Fruit fly (Drosophila melanogaster): ENCODE results near the gene CG7601.
A peak's percentile ranks its signal among the peaks of the same experiment; 100 is the strongest.

Gene CG7601

DNA sequence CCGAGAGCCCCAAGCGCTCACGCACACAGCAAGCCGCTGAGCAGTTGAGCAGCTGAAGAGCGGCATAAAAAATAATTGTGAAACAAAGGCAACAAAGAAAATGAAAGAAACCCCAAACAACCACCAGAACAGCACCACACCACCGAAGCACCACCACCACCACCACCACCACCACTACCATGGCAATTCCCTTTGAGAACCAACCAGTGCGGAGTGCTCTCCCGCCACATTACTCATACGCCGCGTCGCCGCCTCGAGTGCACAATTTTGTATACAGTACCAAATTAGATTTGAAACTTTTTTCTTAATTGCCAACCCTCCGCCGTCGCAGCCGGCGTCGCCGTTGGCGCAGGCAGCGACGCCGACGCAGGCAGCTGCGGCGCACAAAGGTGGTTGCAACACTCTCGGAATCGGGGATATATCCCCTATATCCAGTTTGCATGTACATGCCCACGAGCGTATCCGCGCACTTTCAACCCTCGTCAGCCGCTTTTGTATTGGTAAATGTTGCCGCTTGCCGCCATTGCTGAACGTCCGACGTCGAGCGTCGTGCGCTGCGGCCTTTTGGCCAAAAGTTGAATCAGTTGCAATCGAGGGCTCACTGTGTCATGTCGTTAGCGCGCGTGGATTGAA, 44.4 kb downstream of the CG7601 start, which contains the start of gene dmrt99B:
dmrt99B (plus strand) TSS at position 583 of the 633 bp plus-strand sequence.
- TF ChIP-seq CrebA (GFP tag; optimal IDR thresholded peaks at IDR 0.05; ENCODE audit: borderline replicate concordance) = no peak
- TF ChIP-seq Dfd (GFP tag; optimal IDR thresholded peaks at IDR 0.05) = peak; percentile 23
- TF ChIP-seq Rel (GFP tag; optimal IDR thresholded peaks at IDR 0.05) = no peak
- no peak for TF ChIP-seq Rel (tag; optimal IDR thresholded peaks at IDR 0.05)
- TF ChIP-seq lola (GFP tag; optimal IDR thresholded peaks at IDR 0.05) = no peak

DNA sequence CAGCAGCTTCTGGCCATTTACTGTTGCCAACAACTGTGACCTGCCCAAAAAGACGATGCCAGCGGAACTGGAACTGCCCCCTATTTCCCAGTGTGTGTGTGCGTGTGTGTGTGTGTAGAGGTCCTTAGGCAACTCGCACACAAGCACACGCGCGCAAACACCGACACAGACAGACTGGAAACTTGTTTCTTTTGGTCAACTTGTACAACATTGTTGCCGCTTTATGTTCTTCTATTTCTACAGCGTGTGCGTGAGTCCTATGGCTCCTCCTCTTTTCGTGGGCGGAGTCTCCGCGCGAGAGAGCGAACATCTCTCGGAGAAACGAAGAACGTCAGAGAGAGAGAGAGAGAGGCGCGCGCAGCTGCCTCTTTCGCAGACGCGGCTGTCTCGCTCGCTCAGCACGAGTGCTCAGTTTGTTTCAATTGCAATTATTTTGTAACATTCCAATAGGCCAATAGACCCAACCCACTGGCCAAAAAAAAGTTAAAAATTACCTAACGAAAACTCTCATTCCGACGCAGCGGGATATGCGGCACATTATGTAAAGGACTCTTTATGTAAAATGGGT, 45.5 kb downstream of the CG7601 start:
- no peak for TF ChIP-seq Rel (GFP tag; optimal IDR thresholded peaks at IDR 0.05)
- TF ChIP-seq Rel (tag; optimal IDR thresholded peaks at IDR 0.05) = no peak
- TF ChIP-seq Dif (GFP tag; optimal IDR thresholded peaks at IDR 0.05; ENCODE audit: partially characterized antibody) = peak; percentile 89
- peak; percentile 80 to 89 for TF ChIP-seq dl (GFP tag; optimal IDR thresholded peaks at IDR 0.05; ENCODE audit: insufficient read depth in 1 of 2, partially characterized antibody in 2 of 2)
- no peak for TF ChIP-seq Hnf4 (GFP tag; optimal IDR thresholded peaks at IDR 0.05)
- no peak for TF ChIP-seq CrebA (GFP tag; optimal IDR thresholded peaks at IDR 0.05; ENCODE audit: borderline replicate concordance)
- peak; percentile 57 for TF ChIP-seq Vsx2 (GFP tag; optimal IDR thresholded peaks at IDR 0.05; ENCODE audit: partially characterized antibody)
- no peak for TF ChIP-seq tai (GFP tag; optimal IDR thresholded peaks at IDR 0.05)
- no peak for TF ChIP-seq brk (GFP tag; optimal IDR thresholded peaks at IDR 0.05)
- TF ChIP-seq foxo (GFP tag; optimal IDR thresholded peaks at IDR 0.05) = no peak
- no peak for TF ChIP-seq sage (GFP tag; optimal IDR thresholded peaks at IDR 0.05)
- TF ChIP-seq dmrt93B (GFP tag; optimal IDR thresholded peaks at IDR 0.05) = no peak
- TF ChIP-seq Hr78 (GFP tag; optimal IDR thresholded peaks at IDR 0.05) = no peak
- TF ChIP-seq Sp1 (GFP tag; optimal IDR thresholded peaks at IDR 0.05) = no peak
- no peak for TF ChIP-seq h (GFP tag; optimal IDR thresholded peaks at IDR 0.05)
- no peak for TF ChIP-seq HLH106 (tag; optimal IDR thresholded peaks at IDR 0.05)
- no peak for TF ChIP-seq sv (GFP tag; optimal IDR thresholded peaks at IDR 0.05)
- TF ChIP-seq lola (GFP tag; optimal IDR thresholded peaks at IDR 0.05) = no peak
- no peak for TF ChIP-seq Dfd (GFP tag; optimal IDR thresholded peaks at IDR 0.05)
- no peak for TF ChIP-seq dsf (GFP tag; optimal IDR thresholded peaks at IDR 0.05; ENCODE audit: borderline replicate concordance)
- TF ChIP-seq Myc (optimal IDR thresholded peaks at IDR 0.05) = no peak
- no peak for TF ChIP-seq ey (GFP tag; optimal IDR thresholded peaks at IDR 0.05)
- TF ChIP-seq Jra (GFP tag; optimal IDR thresholded peaks at IDR 0.05) = no peak
- TF ChIP-seq br (GFP tag; optimal IDR thresholded peaks at IDR 0.05) = no peak

DNA sequence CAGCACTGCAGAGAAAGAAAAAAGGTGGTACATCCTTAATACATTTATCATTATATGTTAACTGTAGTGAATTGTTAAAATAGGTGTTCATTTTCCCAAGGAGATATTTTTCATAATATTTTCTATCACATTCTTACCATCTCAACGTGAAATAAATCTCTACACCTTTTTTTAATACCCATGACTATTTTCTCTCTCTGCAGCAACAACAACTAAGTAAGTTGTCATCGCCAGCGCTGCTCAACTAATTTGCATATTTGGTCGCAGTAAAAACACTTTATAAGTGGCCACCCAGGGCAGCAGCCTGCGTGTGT, 46.0 kb downstream of the CG7601 start:
- TF ChIP-seq dl (GFP tag; optimal IDR thresholded peaks at IDR 0.05; ENCODE audit: insufficient read depth in 1 of 2, partially characterized antibody in 2 of 2) = no peak
- TF ChIP-seq tai (GFP tag; optimal IDR thresholded peaks at IDR 0.05) = no peak
- no peak for TF ChIP-seq CG32264 (GFP tag; optimal IDR thresholded peaks at IDR 0.05)
- no peak for TF ChIP-seq Mio (GFP tag; optimal IDR thresholded peaks at IDR 0.05)
- no peak for TF ChIP-seq dsf (GFP tag; optimal IDR thresholded peaks at IDR 0.05; ENCODE audit: borderline replicate concordance)
- no peak for TF ChIP-seq lola (GFP tag; optimal IDR thresholded peaks at IDR 0.05)
- TF ChIP-seq brk (GFP tag; optimal IDR thresholded peaks at IDR 0.05) = no peak
- TF ChIP-seq Hr83 (GFP tag; optimal IDR thresholded peaks at IDR 0.05; ENCODE audit: poor library complexity, severe bottlenecking) = no peak
- TF ChIP-seq GATAd (GFP tag; optimal IDR thresholded peaks at IDR 0.05) = no peak
- peak; percentile 23 for TF ChIP-seq rgr (GFP tag; optimal IDR thresholded peaks at IDR 0.05)
- no peak for TF ChIP-seq Abd-B (GFP tag; optimal IDR thresholded peaks at IDR 0.05)
- TF ChIP-seq N (GFP tag; optimal IDR thresholded peaks at IDR 0.05) = no peak
- TF ChIP-seq Dif (GFP tag; optimal IDR thresholded peaks at IDR 0.05; ENCODE audit: partially characterized antibody) = no peak
- peak; percentile 30 for TF ChIP-seq sv (GFP tag; optimal IDR thresholded peaks at IDR 0.05)
- TF ChIP-seq br (GFP tag; optimal IDR thresholded peaks at IDR 0.05) = no peak
- TF ChIP-seq Rel (GFP tag; optimal IDR thresholded peaks at IDR 0.05) = no peak
- no peak for TF ChIP-seq Rel (tag; optimal IDR thresholded peaks at IDR 0.05)
- TF ChIP-seq foxo (GFP tag; optimal IDR thresholded peaks at IDR 0.05) = peak in 1 of 2 experiments; percentile 26
- TF ChIP-seq HLH106 (tag; optimal IDR thresholded peaks at IDR 0.05) = peak; percentile 30
- TF ChIP-seq Jra (GFP tag; optimal IDR thresholded peaks at IDR 0.05) = no peak
- peak; percentile 18 for TF ChIP-seq ey (GFP tag; optimal IDR thresholded peaks at IDR 0.05)
- TF ChIP-seq psq (GFP tag; optimal IDR thresholded peaks at IDR 0.05) = no peak
- no peak for TF ChIP-seq CrebA (GFP tag; optimal IDR thresholded peaks at IDR 0.05; ENCODE audit: borderline replicate concordance)
- no peak for TF ChIP-seq dmrt93B (GFP tag; optimal IDR thresholded peaks at IDR 0.05)
- TF ChIP-seq Sp1 (GFP tag; optimal IDR thresholded peaks at IDR 0.05) = no peak
- no peak for TF ChIP-seq Vsx2 (GFP tag; optimal IDR thresholded peaks at IDR 0.05; ENCODE audit: partially characterized antibody)
- TF ChIP-seq fru (GFP tag; optimal IDR thresholded peaks at IDR 0.05) = peak; percentile 22
- peak; percentile 11 for TF ChIP-seq h (GFP tag; optimal IDR thresholded peaks at IDR 0.05)

Measured in whole organism, wandering third instar larva.